Fruit fly (Drosophila melanogaster): ENCODE data around the gene CG6712.
A peak's percentile ranks its signal among the peaks of the same experiment; 100 is the strongest.

CG6712 gene

dm6 chr2L:12063035-12063434, 33.3 kb downstream of the CG6712 start, which contains the start of gene Rab3-GAP (continued):
- TF ChIP-seq row (GFP tag; IDR thresholded peaks at IDR 0.05) (peak; percentile 85), CG2712 (tag; optimal IDR thresholded peaks at IDR 0.05) (peak; percentile 64), z (GFP tag; IDR thresholded peaks at IDR 0.05) (no peak), jumu (GFP tag; optimal IDR thresholded peaks at IDR 0.05) (no peak), CG17186 (GFP tag; optimal IDR thresholded peaks at IDR 0.05) (no peak), CTCF (GFP tag; optimal IDR thresholded peaks at IDR 0.05) (no peak), repo (GFP tag; optimal IDR thresholded peaks at IDR 0.05) (no peak), lola (GFP tag; optimal IDR thresholded peaks at IDR 0.05) (peak in 1 of 3 experiments; percentile 27), bbx (GFP tag; IDR thresholded peaks at IDR 0.05; ENCODE audit: partially characterized antibody) (no peak), her (GFP tag; optimal IDR thresholded peaks at IDR 0.05) (no peak), NfI (GFP tag; optimal IDR thresholded peaks at IDR 0.05) (no peak), Camta (GFP tag; optimal IDR thresholded peaks at IDR 0.05) (no peak), aop (GFP tag; IDR thresholded peaks at IDR 0.05) (no peak), Ssrp (tag; optimal IDR thresholded peaks at IDR 0.05) (no peak), CG7357 (GFP tag; IDR thresholded peaks at IDR 0.05) (no peak), Myb (GFP tag; optimal IDR thresholded peaks at IDR 0.05) (peak; percentile 9), CG10267 (tag; optimal IDR thresholded peaks at IDR 0.05) (peak; percentile 60), caup (GFP tag; optimal IDR thresholded peaks at IDR 0.05; ENCODE audit: severe bottlenecking) (no peak), CG12071 (GFP tag; optimal IDR thresholded peaks at IDR 0.05) (no peak), Oaz (GFP tag; IDR thresholded peaks at IDR 0.05) (no peak), Taf1 (GFP tag; IDR thresholded peaks at IDR 0.05) (no peak), HLH3B (GFP tag; IDR thresholded peaks at IDR 0.05) (no peak; the same call in 1 of the 2 replicates), nerfin-1 (tag; optimal IDR thresholded peaks at IDR 0.05) (peak; percentile 62), CG13775 (GFP tag; optimal IDR thresholded peaks at IDR 0.05) (no peak), zfh2 (GFP tag; optimal IDR thresholded peaks at IDR 0.05) (no peak), Lpt (GFP tag; optimal IDR thresholded peaks at IDR 0.05) (no peak), Hmx (GFP tag; optimal IDR thresholded peaks at IDR 0.05) (no peak), Sry-δ (GFP tag; optimal IDR thresholded peaks at IDR 0.05) (peak; percentile 48), CG16863 (GFP tag; optimal IDR thresholded peaks at IDR 0.05) (no peak), slbo (GFP tag; IDR thresholded peaks at IDR 0.05) (peak; percentile 66), CG14860 (GFP tag; IDR thresholded peaks at IDR 0.05; ENCODE audit: partially characterized antibody) (0 out of 3 replicates have a peak, but pooled peaks have one; percentile 34), cg (GFP tag; optimal IDR thresholded peaks at IDR 0.05) (no peak), Dip2 (GFP tag; IDR thresholded peaks at IDR 0.05) (no peak), CG1233 (GFP tag; optimal IDR thresholded peaks at IDR 0.05) (no peak), pros (GFP tag; optimal IDR thresholded peaks at IDR 0.05) (no peak), sima (GFP tag; optimal IDR thresholded peaks at IDR 0.05) (no peak), lmd (GFP tag; IDR thresholded peaks at IDR 0.05) (peak; percentile 10; the same call in 1 of the 2 replicates), nom (GFP tag; optimal IDR thresholded peaks at IDR 0.05) (no peak), Fer3 (tag; optimal IDR thresholded peaks at IDR 0.05) (peak; percentile 34), CG6813 (GFP tag; optimal IDR thresholded peaks at IDR 0.05) (no peak), Dad (GFP tag; optimal IDR thresholded peaks at IDR 0.05) (no peak), HLHmδ (GFP tag; optimal IDR thresholded peaks at IDR 0.05) (no peak), cas (GFP tag; IDR thresholded peaks at IDR 0.05) (no peak), ATbp (GFP tag; optimal IDR thresholded peaks at IDR 0.05) (no peak), CG6791 (GFP tag; IDR thresholded peaks at IDR 0.05; ENCODE audit: partially characterized antibody) (peak; percentile 45; the same call in 1 of the 3 replicates), NC2α (GFP tag; optimal IDR thresholded peaks at IDR 0.05) (no peak), CG7271 (tag; optimal IDR thresholded peaks at IDR 0.05) (no peak), chm (GFP tag; IDR thresholded peaks at IDR 0.05) (no peak), CG3838 (GFP tag; optimal IDR thresholded peaks at IDR 0.05) (no peak), CG12299 (tag; optimal IDR thresholded peaks at IDR 0.05) (no peak), Hey (tag; optimal IDR thresholded peaks at IDR 0.05) (no peak), pnt (GFP tag; optimal IDR thresholded peaks at IDR 0.05) (no peak)

Data from whole organism, embryonic.